Fruit fly (Drosophila melanogaster) whole organism, embryonic: Measurements from ENCODE around the gene CLS.
A peak's percentile ranks its signal among the peaks of the same experiment; 100 is the strongest.

Experiments used
- B-H1 ChIP-seq: fragments of 200-800 bp; sonication (Bioruptor generic); IDR thresholded peaks from 3 replicates; pipeline ENCODE4 v1.3.6; 2022; ENCODE audit warnings: missing biosample characterization, missing genetic modification characterization
- Blimp-1 ChIP-seq: fragments of 200-800 bp; sonication (Bioruptor generic); optimal IDR thresholded peaks from 3 replicates; lab custom pipeline; 2018; ENCODE audit warnings: missing biosample characterization, missing genetic modification characterization, mild to moderate bottlenecking, moderate library complexity, missing genetic modification reagents
- CG10462 ChIP-seq: fragments of 200-800 bp; sonication (Bioruptor generic); optimal IDR thresholded peaks from 2 replicates; lab custom pipeline; 2016; ENCODE audit warnings: missing biosample characterization, missing genetic modification characterization
- CG11247 ChIP-seq: fragments of 200-800 bp; sonication (Bioruptor generic); IDR thresholded peaks from 2 replicates; pipeline ENCODE4 v1.3.6; 2022; ENCODE audit warnings: missing biosample characterization, missing genetic modification characterization
- CG11695 ChIP-seq: fragments of 200-800 bp; sonication (Bioruptor generic); IDR thresholded peaks from 3 replicates; pipeline ENCODE4 v1.3.6; 2022; ENCODE audit warnings: missing biosample characterization, missing genetic modification characterization
- CG13894 ChIP-seq: fragments of 200-800 bp; sonication (Bioruptor generic); optimal IDR thresholded peaks from 3 replicates; lab custom pipeline; 2018; ENCODE audit warnings: missing biosample characterization, mild to moderate bottlenecking, missing genetic modification characterization, moderate library complexity
- CG16815 ChIP-seq: fragments of 200-800 bp; sonication (Bioruptor generic); optimal IDR thresholded peaks from 3 replicates; lab custom pipeline; 2017; ENCODE audit warnings: missing biosample characterization, mild to moderate bottlenecking, missing genetic modification characterization
- CG17385 ChIP-seq: fragments of 200-800 bp; sonication (Bioruptor generic); optimal IDR thresholded peaks from 3 replicates; lab custom pipeline; 2018; ENCODE audit warnings: missing biosample characterization, mild to moderate bottlenecking, missing genetic modification characterization
- CG17829 ChIP-seq: fragments of 200-800 bp; optimal IDR thresholded peaks from 2 replicates; lab custom pipeline; 2019; ENCODE audit warnings: missing biosample characterization, mild to moderate bottlenecking, missing genetic modification characterization, moderate library complexity
- CG30431 ChIP-seq: fragments of 200-800 bp; sonication (Bioruptor generic); optimal IDR thresholded peaks from 2 replicates; lab custom pipeline; 2017; ENCODE audit warnings: missing biosample characterization, missing genetic modification characterization
- CG31388 ChIP-seq: fragments of 200-800 bp; sonication (Bioruptor generic); optimal IDR thresholded peaks from 2 replicates; lab custom pipeline; 2016; ENCODE audit warnings: missing biosample characterization, missing genetic modification characterization
- CG3163 ChIP-seq: fragments of 200-800 bp; sonication (Bioruptor generic); optimal IDR thresholded peaks from 3 replicates; lab custom pipeline; 2016; ENCODE audit warnings: missing biosample characterization, missing genetic modification characterization
- CG32767 ChIP-seq: fragments of 200-800 bp; sonication (Bioruptor generic); IDR thresholded peaks from 2 replicates; pipeline ENCODE4 v1.3.6; 2022; ENCODE audit warnings: missing biosample characterization, missing genetic modification characterization
- CG4360 ChIP-seq: fragments of 200-800 bp; sonication (Bioruptor generic); IDR thresholded peaks from 2 replicates; pipeline ENCODE4 v1.3.6; 2022; ENCODE audit warnings: missing biosample characterization, missing genetic modification characterization
- CG43689 ChIP-seq: fragments of 200-800 bp; sonication (Bioruptor generic); IDR thresholded peaks from 2 replicates; pipeline ENCODE4 v1.3.6; 2022; ENCODE audit warnings: missing biosample characterization, missing genetic modification characterization
- CG6791 ChIP-seq: fragments of 200-800 bp; sonication (Bioruptor generic); IDR thresholded peaks from 3 replicates; pipeline ENCODE4 v1.3.6; 2022; ENCODE audit warnings: missing biosample characterization, missing genetic modification characterization; ENCODE audit not compliant: partially characterized antibody
- CG8089 ChIP-seq: fragments of 200-800 bp; sonication (Bioruptor generic); optimal IDR thresholded peaks from 3 replicates; lab custom pipeline; 2016; ENCODE audit warnings: missing biosample characterization, missing genetic modification characterization
- CG8290 ChIP-seq, 3 experiments: fragments of 200-800 bp; sonication (Bioruptor generic); optimal IDR thresholded peaks; 2 replicates each; lab custom pipeline; 2016 to 2019; ENCODE audit warnings: missing biosample characterization in 3 of 3, missing genetic modification characterization in 3 of 3, mild to moderate bottlenecking in 2 of 3, moderate library complexity in 1 of 3
- CoRest ChIP-seq: fragments of 200-800 bp; sonication (Bioruptor generic); optimal IDR thresholded peaks from 3 replicates; lab custom pipeline; 2018; ENCODE audit warnings: missing biosample characterization, mild to moderate bottlenecking, missing genetic modification characterization, moderate library complexity
- Dad ChIP-seq: fragments of 200-800 bp; sonication (Bioruptor generic); optimal IDR thresholded peaks from 3 replicates; lab custom pipeline; 2016; ENCODE audit warnings: missing biosample characterization, missing genetic modification characterization
- Drgx ChIP-seq: fragments of 200-800 bp; sonication (Bioruptor generic); IDR thresholded peaks from 2 replicates; pipeline ENCODE4 v1.3.6; 2022; ENCODE audit warnings: missing biosample characterization, missing genetic modification characterization
- Eip74EF ChIP-seq, 2 experiments: fragments of 200-800 bp in 1 of 2; fragments of >200 bp in 1 of 2; sonication (Bioruptor generic) in 1 of 2; optimal IDR thresholded peaks; 2 replicates each; lab custom pipeline; 2017 to 2019; ENCODE audit warnings: missing biosample characterization in 2 of 2, missing genetic modification characterization in 2 of 2, mild to moderate bottlenecking in 1 of 2, moderate library complexity in 1 of 2
- Fer1 ChIP-seq: fragments of 200-800 bp; sonication (Bioruptor generic); optimal IDR thresholded peaks from 2 replicates; lab custom pipeline; 2017; ENCODE audit warnings: missing biosample characterization, mild to moderate bottlenecking, missing genetic modification characterization
- Hr51 ChIP-seq, 2 experiments: fragments of 200-800 bp; sonication (Bioruptor generic); optimal IDR thresholded peaks; 2 replicates in 1 of 2; 3 replicates in 1 of 2; lab custom pipeline; 2016 to 2018; ENCODE audit warnings: missing biosample characterization in 2 of 2, missing genetic modification characterization in 2 of 2, mild to moderate bottlenecking in 1 of 2, moderate library complexity in 1 of 2
- MBD-R2 ChIP-seq: fragments of 200-800 bp; sonication (Bioruptor generic); IDR thresholded peaks from 2 replicates; pipeline ENCODE4 v1.3.6; 2022; ENCODE audit warnings: missing biosample characterization, missing genetic modification characterization
- PHDP ChIP-seq: fragments of 200-800 bp; sonication (Bioruptor generic); optimal IDR thresholded peaks from 3 replicates; lab custom pipeline; 2018; ENCODE audit warnings: missing biosample characterization, mild to moderate bottlenecking, missing genetic modification characterization, moderate library complexity
- Scr ChIP-seq: fragments of 200-800 bp; sonication (Bioruptor generic); IDR thresholded peaks from 2 replicates; pipeline ENCODE4 v1.3.6; 2022; ENCODE audit warnings: missing biosample characterization, missing genetic modification characterization; ENCODE audit not compliant: partially characterized antibody
- YL-1 ChIP-seq: fragments of 200-800 bp; sonication (Bioruptor generic); optimal IDR thresholded peaks from 3 replicates; lab custom pipeline; 2017; ENCODE audit warnings: missing biosample characterization, mild to moderate bottlenecking, missing genetic modification characterization
- ab ChIP-seq: fragments of 200-800 bp; sonication (Bioruptor generic); optimal IDR thresholded peaks from 2 replicates; lab custom pipeline; 2016; ENCODE audit warnings: missing biosample characterization, missing genetic modification characterization
- ap ChIP-seq: fragments of 200-800 bp; sonication (Bioruptor generic); IDR thresholded peaks from 2 replicates; pipeline ENCODE4 v1.3.6; 2022; ENCODE audit warnings: missing biosample characterization, missing genetic modification characterization
- crol ChIP-seq: fragments of 200-800 bp; sonication (Bioruptor generic); IDR thresholded peaks from 2 replicates; pipeline ENCODE4 v1.3.6; 2022; ENCODE audit warnings: missing biosample characterization, missing genetic modification characterization
- da ChIP-seq: fragments of 200-800 bp; sonication (Bioruptor generic); optimal IDR thresholded peaks from 2 replicates; lab custom pipeline; 2016; ENCODE audit warnings: missing biosample characterization, missing genetic modification characterization
- dmrt99B ChIP-seq: fragments of 200-800 bp; sonication (Bioruptor generic); optimal IDR thresholded peaks from 2 replicates; lab custom pipeline; 2018; ENCODE audit warnings: missing biosample characterization, mild to moderate bottlenecking, missing genetic modification characterization, moderate library complexity
- ems ChIP-seq: fragments of 200-800 bp; sonication (Bioruptor generic); optimal IDR thresholded peaks from 3 replicates; lab custom pipeline; 2016; ENCODE audit warnings: missing biosample characterization, missing genetic modification characterization
- eyg ChIP-seq: fragments of 200-800 bp; sonication (Bioruptor generic); optimal IDR thresholded peaks from 3 replicates; lab custom pipeline; 2016; ENCODE audit warnings: missing biosample characterization, missing genetic modification characterization
- grau ChIP-seq: fragments of 200-800 bp; optimal IDR thresholded peaks from 3 replicates; lab custom pipeline; 2019; ENCODE audit warnings: missing biosample characterization, mild to moderate bottlenecking, missing genetic modification characterization, moderate library complexity
- gsb-n ChIP-seq: fragments of 200-800 bp; sonication (Bioruptor generic); optimal IDR thresholded peaks from 3 replicates; lab custom pipeline; 2018; ENCODE audit warnings: missing biosample characterization, mild to moderate bottlenecking, missing genetic modification characterization
- ind ChIP-seq: fragments of 200-800 bp; sonication (Bioruptor generic); optimal IDR thresholded peaks from 3 replicates; lab custom pipeline; 2016; ENCODE audit warnings: missing biosample characterization, missing genetic modification characterization
- insv ChIP-seq, 2 experiments: fragments of 200-800 bp; sonication (Bioruptor generic); optimal IDR thresholded peaks; 3 replicates each; lab custom pipeline; 2016 to 2018; ENCODE audit warnings: missing biosample characterization in 2 of 2, missing genetic modification characterization in 2 of 2
- jing ChIP-seq: fragments of 200-800 bp; sonication (Bioruptor generic); optimal IDR thresholded peaks from 2 replicates; lab custom pipeline; 2018; ENCODE audit warnings: missing biosample characterization, mild to moderate bottlenecking, missing genetic modification characterization
- klu ChIP-seq: fragments of 200-800 bp; sonication (Bioruptor generic); IDR thresholded peaks from 2 replicates; pipeline ENCODE4 v1.3.6; 2022; ENCODE audit warnings: missing biosample characterization, missing genetic modification characterization
- odd ChIP-seq: fragments of 200-800 bp; sonication (Bioruptor generic); optimal IDR thresholded peaks from 2 replicates; lab custom pipeline; 2017; ENCODE audit warnings: missing biosample characterization, mild to moderate bottlenecking, missing genetic modification characterization
- onecut ChIP-seq: fragments of 200-800 bp; sonication (Bioruptor generic); IDR thresholded peaks from 2 replicates; pipeline ENCODE4 v1.3.6; 2022; ENCODE audit warnings: missing biosample characterization, missing genetic modification characterization
- pfk ChIP-seq: fragments of 200-800 bp; sonication (Bioruptor generic); optimal IDR thresholded peaks from 2 replicates; lab custom pipeline; 2018; ENCODE audit warnings: missing biosample characterization, mild to moderate bottlenecking, missing genetic modification characterization, moderate library complexity
- prd ChIP-seq, 3 experiments: fragments of >200 bp in 2 of 3; fragments of 200-800 bp in 1 of 3; sonication (Bioruptor generic) in 1 of 3; optimal IDR thresholded peaks in 2 of 3; IDR thresholded peaks in 1 of 3; 2 replicates in 2 of 3; 3 replicates in 1 of 3; pipeline versions ENCODE4 v1.3.6 to Lab custom; 2017 to 2022; ENCODE audit warnings: missing biosample characterization in 1 of 3, missing genetic modification characterization in 1 of 3
- row ChIP-seq: fragments of 200-800 bp; sonication (Bioruptor generic); IDR thresholded peaks from 3 replicates; pipeline ENCODE4 v1.3.6; 2022; ENCODE audit warnings: missing biosample characterization, missing genetic modification characterization
- salm ChIP-seq: fragments of 200-800 bp; sonication (Bioruptor generic); optimal IDR thresholded peaks from 2 replicates; lab custom pipeline; 2018; ENCODE audit warnings: missing biosample characterization, mild to moderate bottlenecking, missing genetic modification characterization
- sima ChIP-seq: fragments of 200-800 bp; sonication (Bioruptor generic); optimal IDR thresholded peaks from 2 replicates; lab custom pipeline; 2016; ENCODE audit warnings: missing biosample characterization, missing genetic modification characterization
- tna ChIP-seq: fragments of 200-800 bp; sonication (Bioruptor generic); IDR thresholded peaks from 2 replicates; pipeline ENCODE4 v1.3.6; 2022; ENCODE audit warnings: missing biosample characterization, missing genetic modification characterization; ENCODE audit not compliant: partially characterized antibody

CLS gene

DNA sequence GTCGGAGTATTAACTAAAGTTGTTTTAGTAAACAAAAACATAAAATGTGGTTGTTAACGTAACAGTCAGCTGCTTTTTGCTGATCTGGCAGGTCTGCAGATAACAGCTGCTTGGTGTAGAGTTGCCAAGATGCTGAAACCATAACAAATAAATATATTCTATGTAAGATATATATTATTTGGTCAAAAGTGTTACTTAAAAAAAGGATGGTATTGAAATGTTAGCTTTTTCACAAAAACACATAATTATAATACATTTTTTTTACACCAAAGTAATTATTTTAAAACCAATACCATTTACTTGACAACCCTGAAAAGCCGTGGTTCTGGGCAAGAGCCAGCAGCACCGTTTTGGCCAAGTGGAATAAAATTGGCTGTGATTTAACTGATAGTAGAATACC, 6.6 kb downstream of the CLS start, which contains the start of the genes CG4743 and Idh3g (continued):
- TF ChIP-seq CG17385 (GFP tag; lab: Kevin White, UChicago) (peak; percentile 96), ap (peak; percentile 96), ab (GFP tag; lab: Kevin White, UChicago) (no peak), ind (peak; percentile 95), grau (tag; lab: Kevin White, UChicago) (peak; percentile 97), CG8089 (peak; percentile 61), row (GFP tag; lab: Robert Waterston, UW) (peak; percentile 99), CG4360 (GFP tag; lab: Robert Waterston, UW) (peak; percentile 75), Hr51 (GFP tag; optimal IDR thresholded peaks at IDR 0.05; lab: Kevin White, UChicago) (peak; percentile 84 to 98), Blimp-1 (GFP tag; lab: Kevin White, UChicago) (peak; percentile 96), YL-1 (GFP tag; lab: Kevin White, UChicago) (peak; percentile 97), CG43689 (GFP tag; lab: Robert Waterston, UW) (peak; percentile 91), eyg (GFP tag; lab: Kevin White, UChicago) (peak; percentile 24), CG31388 (GFP tag; lab: Kevin White, UChicago) (peak; percentile 94), odd (GFP tag; lab: Kevin White, UChicago) (peak; percentile 95), CG11247 (peak; percentile 94), prd (optimal IDR thresholded peaks at IDR 0.05; lab: Kevin White, UChicago) (no peak), prd (GFP tag; IDR thresholded peaks at IDR 0.05; lab: Robert Waterston, UW) (peak; percentile 97), onecut (GFP tag; lab: Robert Waterston, UW) (peak; percentile 92), Eip74EF (GFP tag; optimal IDR thresholded peaks at IDR 0.05; lab: Kevin White, UChicago) (peak in 1 of 2 experiments; percentile 96), CG32767 (GFP tag; lab: Robert Waterston, UW) (peak; percentile 96), CG6791 (no peak), salm (tag; lab: Kevin White, UChicago) (peak; percentile 97), CG11695 (GFP tag; lab: Robert Waterston, UW) (peak; percentile 98), PHDP (peak; percentile 99), CoRest (tag; lab: Kevin White, UChicago) (peak; percentile 99), crol (GFP tag; lab: Robert Waterston, UW) (peak; percentile 53; the same call in 1 of the 2 replicates), MBD-R2 (peak; percentile 98), Scr (GFP tag; lab: Robert Waterston, UW) (peak; percentile 40), gsb-n (peak; percentile 99), Drgx (GFP tag; lab: Robert Waterston, UW) (peak; percentile 94), dmrt99B (tag; lab: Kevin White, UChicago) (peak; percentile 97), B-H1 (GFP tag; lab: Robert Waterston, UW) (peak; percentile 93), CG8290 (GFP tag; optimal IDR thresholded peaks at IDR 0.05; lab: Kevin White, UChicago) (peak; percentile 95), CG8290 (tag; optimal IDR thresholded peaks at IDR 0.05; lab: Kevin White, UChicago) (peak in 1 of 2 experiments; percentile 93), tna (GFP tag; lab: Robert Waterston, UW) (no peak), ems (GFP tag; lab: Kevin White, UChicago) (peak; percentile 81), da (GFP tag; lab: Kevin White, UChicago) (peak; percentile 39), pfk (GFP tag; lab: Kevin White, UChicago) (peak; percentile 68), CG3163 (GFP tag; lab: Kevin White, UChicago) (peak; percentile 39), CG17829 (tag; lab: Kevin White, UChicago) (peak; percentile 99), Dad (GFP tag; lab: Kevin White, UChicago) (peak; percentile 75), CG16815 (peak; percentile 90), Fer1 (GFP tag; lab: Kevin White, UChicago) (peak; percentile 97), insv (GFP tag; optimal IDR thresholded peaks at IDR 0.05; lab: Kevin White, UChicago) (peak in 1 of 2 experiments; percentile 79), CG13894 (tag; lab: Kevin White, UChicago) (peak; percentile 97), CG10462 (GFP tag; lab: Kevin White, UChicago) (peak; percentile 95), sima (peak; percentile 22), CG30431 (peak; percentile 93), jing (GFP tag; lab: Kevin White, UChicago) (peak; percentile 85), klu (GFP tag; lab: Robert Waterston, UW) (peak; percentile 89)
